Worm (Caenorhabditis elegans) whole organism, early embryonic: Measurements from ENCODE around the gene C32H11.4.

Experiments
- B0310.2 ChIP-seq: sonication (generic microtip); optimal IDR thresholded peaks from 2 replicates; lab custom pipeline; 2016; ENCODE audit warnings: mild to moderate bottlenecking, missing genetic modification characterization, missing compliant biosample characterization
- aly-1 ChIP-seq: sonication (generic microtip); optimal IDR thresholded peaks from 2 replicates; lab custom pipeline; 2016; ENCODE audit warnings: missing genetic modification characterization, missing compliant biosample characterization
- ama-1 ChIP-seq: fragments of 150-350 bp; optimal IDR thresholded peaks from 2 replicates; lab custom pipeline; 2014
- ceh-13 ChIP-seq: fragments of 200-800 bp; sonication (Bioruptor generic); optimal IDR thresholded peaks from 2 replicates; lab custom pipeline; 2018; ENCODE audit warnings: mild to moderate bottlenecking, missing genetic modification characterization, missing compliant biosample characterization
- ceh-36 ChIP-seq: sonication (generic microtip); optimal IDR thresholded peaks from 2 replicates; lab custom pipeline; 2016; ENCODE audit warnings: missing genetic modification characterization, inconsistent platforms, missing compliant biosample characterization
- ets-7 ChIP-seq: sonication (generic microtip); optimal IDR thresholded peaks from 2 replicates; lab custom pipeline; 2016; ENCODE audit warnings: missing genotype, missing genetic modification characterization, missing compliant biosample characterization
- flt-1 ChIP-seq: fragments of 200-800 bp; sonication (Bioruptor generic); IDR thresholded peaks from 2 replicates; pipeline ENCODE4 v1.3.6; 2022; ENCODE audit warnings: missing genetic modification characterization, missing compliant biosample characterization
- hmbx-1 ChIP-seq: sonication (generic microtip); optimal IDR thresholded peaks from 2 replicates; lab custom pipeline; 2016; ENCODE audit warnings: mild to moderate bottlenecking, missing genetic modification characterization, missing compliant biosample characterization
- hmg-4 ChIP-seq: fragments of 200-800 bp; sonication (Bioruptor generic); optimal IDR thresholded peaks from 2 replicates; lab custom pipeline; 2018; ENCODE audit warnings: mild to moderate bottlenecking, missing genetic modification characterization, missing compliant biosample characterization
- hnd-1 ChIP-seq: sonication (generic microtip); optimal IDR thresholded peaks from 2 replicates; lab custom pipeline; 2016; ENCODE audit warnings: missing genetic modification characterization, missing compliant biosample characterization
- scrt-1 ChIP-seq: fragments of 200-800 bp; sonication (Bioruptor generic); IDR thresholded peaks from 2 replicates; pipeline ENCODE4 v1.3.6; 2022; ENCODE audit warnings: missing genetic modification characterization, missing compliant biosample characterization
- sea-1 ChIP-seq: fragments of 200-800 bp; sonication (Bioruptor generic); conservative IDR thresholded peaks from 2 replicates; pipeline ENCODE4 v1.3.6; 2022; ENCODE audit warnings: missing genetic modification characterization, missing compliant biosample characterization
- tbx-11 ChIP-seq: fragments of 200-800 bp; sonication (Bioruptor generic); IDR thresholded peaks from 2 replicates; pipeline ENCODE4 v1.3.6; 2022; ENCODE audit warnings: missing genetic modification characterization, missing compliant biosample characterization
- tra-4 ChIP-seq: sonication (generic microtip); optimal IDR thresholded peaks from 2 replicates; lab custom pipeline; 2017; ENCODE audit warnings: missing genetic modification characterization, missing compliant biosample characterization

ce11 chrIV:12948470-12948869, 27.4 kb downstream of the C32H11.4 start, which contains the start of gene F55G11.10:
- TF ChIP-seq ceh-13 (GFP tag; lab: Kevin White, UChicago) (no peak), hmbx-1 (tag; lab: Kevin White, UChicago) (no peak), aly-1 (tag; lab: Kevin White, UChicago) (no peak), sea-1 (GFP tag; lab: Robert Waterston, UW) (no peak), ama-1 (lab: Kevin White, UChicago) (no peak), hnd-1 (tag; lab: Kevin White, UChicago) (no peak), tbx-11 (GFP tag; lab: Robert Waterston, UW) (no peak), hmg-4 (GFP tag; lab: Kevin White, UChicago) (no peak), tra-4 (tag; lab: Kevin White, UChicago) (no peak), flt-1 (GFP tag; lab: Robert Waterston, UW) (no peak), B0310.2 (no peak), ceh-36 (no peak), scrt-1 (GFP tag; lab: Robert Waterston, UW) (no peak), ets-7 (tag; lab: Kevin White, UChicago) (no peak)
